Worm (Caenorhabditis elegans): ENCODE results near the gene trx-3.

DNA sequence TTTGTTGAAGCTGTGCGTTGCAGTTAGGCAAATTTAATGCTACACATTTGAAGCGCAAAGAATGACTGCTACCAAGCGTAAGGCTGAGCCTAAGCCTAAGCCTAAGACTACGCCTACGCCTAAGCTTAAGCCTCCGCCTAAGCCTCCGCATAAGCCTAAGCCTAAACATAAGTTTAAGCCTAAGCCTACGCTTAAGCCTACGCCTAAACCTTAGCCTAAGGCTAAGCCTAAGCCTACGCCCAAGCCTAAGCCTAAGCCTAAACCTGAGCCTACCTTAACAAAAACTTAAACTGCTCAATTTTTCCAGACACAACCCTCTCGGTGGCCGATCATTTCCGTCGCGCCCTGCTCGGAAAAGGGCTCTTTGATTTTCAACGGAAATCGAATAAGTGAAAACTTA is 27.5 kb upstream of the trx-3 start:
- no peak for TF ChIP-seq unc-62 (GFP tag; optimal IDR thresholded peaks at IDR 0.05 in 1 of 2)
- no peak for TF ChIP-seq unc-62 (tag; optimal IDR thresholded peaks at IDR 0.05)
- no peak for TF ChIP-seq gei-8 (GFP tag; optimal IDR thresholded peaks at IDR 0.05)
- no peak for TF ChIP-seq nhr-6 (tag; optimal IDR thresholded peaks at IDR 0.05)
